Worm (Caenorhabditis elegans): ENCODE results near the gene gba-3.

Gene gba-3

DNA sequence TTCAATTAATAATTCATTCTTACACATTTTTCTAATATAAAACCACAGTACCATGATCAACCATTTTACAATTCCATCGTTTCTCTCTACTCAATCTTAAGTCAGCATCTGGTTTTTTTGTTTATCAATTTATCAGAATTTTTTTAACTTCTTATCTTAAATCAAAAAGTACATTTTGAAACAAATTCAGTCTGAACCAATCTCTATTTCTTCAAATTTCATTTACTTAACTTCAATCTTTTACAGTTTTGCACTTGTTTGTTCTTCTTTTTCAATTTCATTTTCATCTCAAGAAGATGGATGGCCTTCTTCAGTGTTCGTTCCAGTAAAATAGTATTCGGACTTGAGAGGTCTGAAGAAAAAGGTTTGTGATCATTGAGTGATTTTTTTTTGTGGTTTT lies at the start of gene gba-3:
Gene gba-3 (plus strand): TSS at position 301 of the 400 bp plus-strand sequence.
- no peak for TF ChIP-seq unc-62 (GFP tag; optimal IDR thresholded peaks at IDR 0.05)

DNA sequence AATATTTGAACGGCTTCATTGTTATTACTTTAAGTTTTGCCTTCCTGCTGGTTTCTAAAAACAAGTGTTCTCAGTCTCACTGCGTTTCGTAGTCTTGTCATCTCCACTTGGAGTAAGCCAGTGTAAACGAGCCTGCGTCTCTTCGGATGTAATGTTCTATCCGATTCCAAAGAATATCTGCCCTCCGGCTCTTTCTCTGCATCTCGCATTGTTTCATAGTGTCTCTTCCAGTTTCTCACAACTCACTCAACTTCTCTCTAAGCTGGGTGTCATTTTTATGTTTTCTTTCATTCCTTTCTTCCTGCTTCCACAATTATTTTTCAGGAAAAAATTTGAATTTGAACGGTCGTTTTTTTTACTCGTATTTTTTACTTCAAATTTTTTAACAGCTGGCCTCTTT lies 46.2 kb upstream of the gba-3 start:
- TF ChIP-seq unc-62 (GFP tag; optimal IDR thresholded peaks at IDR 0.05), result no peak

DNA sequence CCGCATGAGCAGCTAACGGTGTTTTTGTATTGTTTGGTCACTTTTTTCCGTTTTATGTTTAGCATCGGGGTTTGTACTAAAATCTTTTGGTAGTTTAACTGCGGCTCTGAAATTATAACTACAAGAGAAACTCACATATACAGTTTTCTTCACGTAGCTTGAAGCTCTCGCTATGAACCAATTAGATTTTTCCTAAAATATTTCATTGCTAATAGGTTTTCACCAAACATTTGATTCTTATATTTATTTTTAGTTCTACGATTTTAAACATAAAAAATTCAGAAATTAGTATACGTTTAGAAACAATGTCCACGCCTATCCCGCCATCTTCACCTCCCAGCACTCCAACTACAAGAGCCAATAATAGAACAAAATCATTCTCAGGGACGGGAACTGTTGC lies 45.7 kb upstream of the gba-3 start, which contains the start of gene C06A12.3:
Gene C06A12.3 (plus strand): TSS at position 301 of the 400 bp plus-strand sequence.
- TF ChIP-seq unc-62 (GFP tag; optimal IDR thresholded peaks at IDR 0.05), result no peak

DNA sequence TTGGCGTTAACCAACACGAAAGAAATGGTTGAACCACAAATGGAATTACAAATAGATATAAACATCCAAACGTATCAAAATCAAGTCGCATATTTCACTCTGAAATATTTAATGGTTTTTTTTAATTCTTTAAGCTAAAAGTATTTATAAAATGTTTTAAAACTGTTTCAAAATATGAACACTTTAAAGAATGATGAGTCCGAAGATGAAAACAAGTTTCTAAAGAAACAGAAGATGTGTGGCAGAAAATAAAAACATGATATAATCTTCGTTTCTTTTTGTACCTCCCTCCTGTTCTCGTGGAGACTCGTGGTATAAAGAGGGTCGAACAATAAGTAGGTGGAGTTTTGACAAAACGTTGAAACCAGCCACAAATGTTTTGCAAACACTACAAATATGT lies 41.8 kb upstream of the gba-3 start, which contains the start of gene lact-6:
Gene lact-6 (minus strand): TSS at position 101 of the 400 bp plus-strand sequence.
- TF ChIP-seq unc-62 (GFP tag; optimal IDR thresholded peaks at IDR 0.05), result no peak

DNA sequence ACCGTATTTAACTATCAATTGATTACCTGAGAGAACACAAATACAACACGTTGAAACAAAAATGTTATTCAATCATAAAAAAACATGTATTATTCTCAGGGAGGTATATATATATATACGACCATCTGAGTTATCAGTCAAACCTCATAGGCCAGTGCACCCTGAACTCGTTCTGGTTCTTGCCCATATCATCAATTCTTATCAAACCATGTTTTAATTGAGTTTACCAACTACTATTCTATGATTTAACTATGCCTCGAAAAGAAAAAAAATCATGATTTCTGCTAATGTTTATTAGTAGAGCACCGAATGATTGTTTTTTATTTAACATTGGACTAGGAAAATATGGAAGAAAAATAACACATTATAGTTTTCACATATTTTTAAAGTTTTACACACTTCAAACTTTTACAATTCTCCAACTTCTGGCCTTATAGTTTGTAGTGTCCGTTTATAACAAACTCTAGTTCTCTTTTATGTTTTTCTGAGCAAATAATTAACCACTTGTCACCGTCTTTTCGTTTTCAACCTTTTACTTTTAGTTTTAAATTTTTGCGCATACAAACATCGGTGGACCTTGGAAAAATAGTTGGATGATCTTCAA lies 40.8 kb upstream of the gba-3 start:
- no peak for TF ChIP-seq unc-62 (GFP tag; optimal IDR thresholded peaks at IDR 0.05)

DNA sequence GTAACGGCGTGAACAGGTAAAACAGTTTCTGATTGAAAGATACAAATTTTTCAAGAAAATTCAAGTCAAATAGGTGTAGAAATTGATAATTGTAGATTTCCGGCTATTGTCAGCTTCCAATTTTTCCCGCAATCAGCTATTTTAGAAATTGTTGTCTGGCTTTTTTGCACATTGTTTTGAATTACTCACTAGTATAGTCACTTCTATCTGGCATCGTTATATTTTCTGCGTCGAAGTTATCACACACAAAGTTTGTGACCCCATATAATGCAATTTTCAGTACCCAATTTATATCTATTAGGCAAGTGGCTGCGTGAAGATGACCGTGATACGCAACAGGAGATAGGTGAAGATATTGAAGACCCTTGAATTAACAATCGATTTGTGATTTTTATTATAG lies 37.9 kb upstream of the gba-3 start:
- no peak for TF ChIP-seq unc-62 (GFP tag; optimal IDR thresholded peaks at IDR 0.05)

DNA sequence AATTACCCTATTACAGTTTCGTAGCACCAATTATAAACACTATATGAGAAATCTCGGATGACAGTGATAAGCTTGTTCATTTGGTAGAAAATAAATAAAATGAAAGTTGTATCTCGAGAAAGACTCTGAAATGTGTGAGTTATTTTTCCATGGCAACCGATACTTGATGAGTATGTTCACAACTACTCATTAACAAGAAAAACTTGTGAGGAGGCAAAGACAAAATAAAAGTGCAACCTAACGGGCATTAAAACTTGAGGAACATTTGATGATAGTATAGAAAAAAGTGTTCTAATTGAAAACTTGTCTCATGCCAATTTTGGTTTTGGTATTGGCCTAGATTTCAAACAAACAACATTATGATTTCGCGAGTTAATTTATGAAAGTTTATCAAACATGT lies 36.6 kb upstream of the gba-3 start, which contains the start of gene gcy-27:
Gene gcy-27 (minus strand): TSS at position 101 of the 400 bp plus-strand sequence.
- no peak for TF ChIP-seq unc-62 (GFP tag; optimal IDR thresholded peaks at IDR 0.05)

DNA sequence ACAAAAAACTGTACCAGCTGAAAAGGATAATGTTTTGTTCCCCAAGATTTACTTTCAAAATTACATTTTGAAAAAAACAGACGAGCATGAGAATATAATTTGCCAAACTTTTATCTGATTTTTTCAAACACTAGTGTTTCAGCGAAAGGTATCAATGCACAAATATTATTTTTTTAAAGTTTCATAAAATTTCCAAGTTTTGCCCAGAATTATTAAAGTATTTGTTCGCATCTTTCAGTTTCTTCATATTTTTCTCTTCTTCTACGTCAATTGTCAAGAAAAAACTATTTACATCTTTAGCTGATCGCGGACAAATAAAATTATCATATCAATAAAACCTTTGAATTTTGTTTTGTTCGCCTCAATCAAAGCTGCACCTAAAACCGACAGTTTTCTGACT lies 36.1 kb upstream of the gba-3 start, which contains the start of gene C06A12.8:
Gene C06A12.8 (plus strand): TSS at position 301 of the 400 bp plus-strand sequence.
- TF ChIP-seq unc-62 (GFP tag; optimal IDR thresholded peaks at IDR 0.05), result no peak

DNA sequence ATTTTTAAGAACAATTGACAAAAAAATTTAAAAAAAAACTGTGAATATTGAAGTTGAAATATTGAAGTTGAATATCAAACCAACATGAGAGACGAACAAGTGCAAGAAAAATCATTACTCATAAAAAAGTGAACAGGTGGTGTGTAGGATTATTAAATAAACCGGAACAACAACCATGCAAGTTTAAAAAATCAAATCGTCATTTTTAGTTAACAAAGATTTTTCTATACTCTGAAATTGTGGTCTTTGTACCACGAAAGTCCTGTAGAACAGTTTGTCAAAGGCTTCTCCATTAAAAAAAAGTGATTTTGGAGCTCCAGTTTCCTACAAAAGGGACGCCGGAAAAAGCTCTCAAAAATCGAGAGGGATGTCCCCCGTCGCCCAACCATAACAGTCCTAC lies 33.1 kb upstream of the gba-3 start, which contains the start of gene C06A12.19:
Gene C06A12.19 (minus strand): TSS at position 101 of the 400 bp plus-strand sequence.
- TF ChIP-seq unc-62 (GFP tag; optimal IDR thresholded peaks at IDR 0.05), result no peak

DNA sequence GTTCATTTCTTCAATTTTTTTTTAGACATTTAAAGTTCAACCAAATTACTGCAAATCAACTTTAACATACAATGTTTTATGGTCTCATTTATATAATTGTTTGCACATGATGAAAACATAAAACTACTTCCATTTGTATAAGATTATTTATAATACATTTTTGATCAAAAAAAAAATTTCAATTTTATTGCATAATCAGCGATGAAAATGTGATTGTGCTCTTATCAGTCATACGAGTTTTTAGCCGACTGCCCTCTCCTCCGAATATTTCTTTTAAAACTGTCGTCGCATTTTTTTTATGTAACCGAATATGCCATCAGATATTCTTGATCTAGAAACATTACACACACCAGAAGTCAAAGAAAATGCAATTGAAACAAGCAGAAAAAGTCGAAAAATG lies 32.7 kb upstream of the gba-3 start, which contains the start of gene F08A7.1:
Gene F08A7.1 (plus strand): TSS at position 191 of the 400 bp plus-strand sequence.
- TF ChIP-seq unc-62 (GFP tag; optimal IDR thresholded peaks at IDR 0.05), result no peak

DNA sequence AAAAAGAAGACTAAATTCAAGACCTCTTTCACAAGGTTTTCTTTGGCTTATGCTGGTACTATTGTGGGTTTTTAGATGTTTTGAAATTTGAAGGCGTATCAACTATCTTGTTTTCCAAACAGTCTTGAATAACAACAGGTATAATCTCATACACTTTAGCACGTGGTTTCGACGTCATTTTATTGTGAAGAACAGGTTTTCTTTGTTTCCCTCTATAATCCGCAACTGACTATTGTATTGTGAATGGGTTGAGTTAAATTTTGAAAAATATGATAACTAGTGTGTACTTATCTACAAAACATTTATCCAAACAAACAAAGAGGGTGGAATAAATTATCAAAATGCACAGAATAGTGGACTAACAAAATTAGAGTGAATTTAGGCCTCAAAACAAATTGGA lies 31.9 kb upstream of the gba-3 start:
- TF ChIP-seq unc-62 (GFP tag; optimal IDR thresholded peaks at IDR 0.05), result no peak

DNA sequence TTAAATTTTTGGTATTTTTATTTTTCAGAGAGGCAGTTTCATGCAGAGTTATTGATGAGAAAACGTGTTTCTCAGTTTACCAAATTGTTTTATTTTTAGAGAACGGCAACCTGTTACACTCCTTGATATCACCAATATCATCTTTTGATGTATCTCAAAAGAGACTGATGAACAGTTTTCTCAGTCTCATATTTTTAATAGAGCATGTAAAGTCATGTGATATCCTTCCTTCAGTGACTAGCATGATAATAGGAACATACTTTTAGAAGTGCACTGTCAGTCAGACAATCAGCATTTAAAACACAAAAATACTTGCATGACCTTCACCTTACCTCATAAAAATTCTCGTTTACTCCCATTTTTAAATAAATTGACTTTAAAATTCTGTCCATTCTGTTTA lies 30.6 kb upstream of the gba-3 start, which contains the start of gene F11E6.11:
Gene F11E6.11 (plus strand): TSS at position 325 of the 400 bp plus-strand sequence.
- no peak for TF ChIP-seq unc-62 (GFP tag; optimal IDR thresholded peaks at IDR 0.05)

DNA sequence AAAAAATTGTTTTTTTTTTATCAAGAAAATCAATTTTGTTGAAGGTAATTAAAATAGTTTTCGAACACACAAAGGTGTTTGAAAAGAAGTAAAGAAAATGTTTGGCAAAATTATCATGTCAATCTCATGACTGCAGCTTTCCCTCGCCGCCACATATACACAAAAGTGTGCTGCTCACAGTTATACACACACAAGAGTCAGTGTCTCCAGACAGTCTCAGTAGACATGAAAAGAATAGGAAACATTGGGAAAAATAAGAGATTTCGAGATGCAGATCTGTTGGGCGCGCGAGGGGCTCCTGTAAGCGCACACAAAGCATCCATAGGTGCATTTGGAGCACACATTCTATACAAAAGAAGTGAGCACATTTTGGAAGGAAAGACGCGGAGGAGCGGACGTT lies 24.8 kb upstream of the gba-3 start:
- TF ChIP-seq unc-62 (GFP tag; optimal IDR thresholded peaks at IDR 0.05), result no peak

DNA sequence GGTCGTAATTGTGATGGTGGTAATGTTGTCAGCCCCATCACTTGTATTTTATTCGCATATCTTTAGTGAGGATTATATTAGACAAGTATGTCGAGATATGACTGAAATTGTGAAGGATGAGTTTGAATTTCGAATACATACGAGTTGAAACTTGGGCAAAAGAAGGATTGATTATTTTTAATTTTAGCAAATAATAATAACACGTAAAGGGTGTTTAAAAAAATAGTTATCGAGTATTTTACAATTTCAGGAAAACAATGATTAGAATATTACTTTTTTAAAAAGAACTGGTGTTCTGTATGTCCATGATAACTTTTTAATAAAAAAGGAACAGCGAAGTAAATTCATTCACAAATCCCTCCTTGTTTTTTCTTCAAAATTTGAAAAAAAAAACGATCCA lies 22.7 kb upstream of the gba-3 start, which contains the start of gene F11E6.8:
Gene F11E6.8 (minus strand): TSS at position 101 of the 400 bp plus-strand sequence.
- no peak for TF ChIP-seq unc-62 (GFP tag; optimal IDR thresholded peaks at IDR 0.05)

DNA sequence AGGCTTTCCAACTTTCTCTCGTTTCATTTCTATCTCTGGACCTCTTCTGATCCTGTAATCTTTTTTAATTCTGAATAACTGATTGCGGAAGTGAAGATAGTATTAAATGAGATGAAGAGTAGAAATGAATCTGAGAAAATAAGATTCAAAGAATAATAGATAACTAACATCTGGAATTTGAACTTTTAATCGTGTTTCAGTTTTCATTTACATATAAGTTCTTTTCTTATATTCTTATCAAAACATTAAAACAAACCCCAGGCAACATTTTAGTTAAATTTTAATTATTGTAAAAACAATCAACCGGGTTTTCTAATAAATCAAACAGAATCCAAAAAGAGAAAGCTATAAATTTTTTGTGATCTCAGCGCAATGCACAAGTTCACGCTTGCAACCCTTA lies 19.9 kb upstream of the gba-3 start:
- TF ChIP-seq unc-62 (GFP tag; optimal IDR thresholded peaks at IDR 0.05), result no peak

DNA sequence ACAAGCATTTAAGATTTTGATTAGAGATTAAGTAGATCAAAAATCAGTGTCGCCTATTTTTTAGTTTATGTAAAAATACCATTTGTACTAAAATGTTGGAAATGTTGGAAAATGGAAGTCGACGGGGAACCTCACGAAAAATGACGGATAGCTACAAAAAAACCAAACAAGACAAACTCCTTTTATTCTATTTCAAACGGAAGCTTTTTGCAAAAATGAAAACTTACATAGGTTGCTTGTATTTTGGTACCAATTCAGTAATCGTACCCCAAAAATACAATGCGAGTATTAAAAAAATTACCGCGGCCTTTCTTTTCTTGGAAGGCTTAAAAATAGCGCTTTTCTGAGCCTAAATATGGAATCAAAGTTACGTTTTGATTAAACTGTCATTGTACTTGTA lies 19.1 kb upstream of the gba-3 start:
- no peak for TF ChIP-seq unc-62 (GFP tag; optimal IDR thresholded peaks at IDR 0.05)

DNA sequence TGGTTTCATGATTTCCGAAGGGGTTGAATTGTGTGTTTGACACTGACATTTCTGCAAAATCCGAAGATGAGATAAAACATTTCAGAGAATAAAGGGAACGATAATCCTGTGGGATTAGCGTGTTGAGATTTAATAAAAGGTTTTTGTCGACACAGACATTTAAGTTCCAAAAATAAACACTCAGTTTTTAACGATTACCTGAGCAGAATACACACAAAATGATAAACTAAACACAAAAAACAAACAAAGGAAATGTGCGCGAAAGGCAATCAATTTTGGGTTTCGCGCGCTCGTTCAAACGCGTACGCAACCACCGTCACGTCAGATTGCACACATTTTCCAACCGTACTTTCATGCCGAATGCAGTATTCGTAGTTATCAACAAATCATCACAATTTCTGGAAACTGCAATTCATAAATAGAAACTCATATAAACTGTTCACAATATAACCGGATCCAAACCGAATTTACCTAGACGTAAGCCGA lies 11.9 kb upstream of the gba-3 start, which contains the start of gene rif-1.1:
Gene rif-1.1 (minus strand): TSS at position 51 of the 486 bp plus-strand sequence.
- TF ChIP-seq unc-62 (GFP tag; optimal IDR thresholded peaks at IDR 0.05), result no peak

Data from whole organism, dauer.